Fruit fly (Drosophila melanogaster): ENCODE data around the gene Sgp.

DNA sequence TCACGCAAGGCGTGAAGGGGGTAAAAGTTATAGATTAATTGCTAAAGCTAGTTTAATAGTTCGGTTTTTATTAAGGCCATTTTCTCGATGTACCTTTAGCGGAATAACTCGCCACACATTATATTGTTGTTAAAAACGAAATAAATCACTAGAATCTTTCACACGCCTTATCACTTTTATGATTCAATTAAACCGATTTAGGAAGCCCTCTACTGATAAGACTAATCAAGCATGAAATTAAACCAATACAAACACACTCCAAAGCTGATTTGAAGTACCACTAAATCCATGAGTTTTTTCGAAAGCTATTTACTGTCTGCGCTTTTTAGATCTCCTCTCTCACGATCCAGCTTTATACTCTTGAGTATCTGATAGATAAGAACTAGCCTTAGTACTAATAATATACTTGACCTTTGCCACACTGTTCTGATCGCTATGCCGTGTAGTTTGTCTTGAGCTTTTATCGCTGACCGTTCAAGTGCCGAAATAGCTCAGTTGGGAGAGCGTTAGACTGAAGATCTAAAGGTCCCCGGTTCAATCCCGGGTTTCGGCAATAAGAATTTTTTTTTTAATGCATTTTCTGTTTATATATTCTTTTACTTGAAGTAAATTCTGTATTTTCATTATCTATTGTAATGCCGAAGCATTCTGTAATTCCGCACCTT, 51.0 kb downstream of the Sgp start:
- TF ChIP-seq psq (optimal IDR thresholded peaks at IDR 0.05) = no peak
- no peak for TF ChIP-seq h (optimal IDR thresholded peaks at IDR 0.05)
- TF ChIP-seq insv (optimal IDR thresholded peaks at IDR 0.05) = no peak

All from Kc167 (cell line).